Worm (Caenorhabditis elegans) whole organism, mixed stage, embryonic: ENCODE data around the gene Y43C5A.2.

Source experiments
- M03D4.4 ChIP-seq: sonication (generic microtip); optimal IDR thresholded peaks from 2 replicates; lab custom pipeline; 2017; ENCODE audit warnings: mild to moderate bottlenecking, missing genetic modification characterization, missing compliant biosample characterization
- bed-3 ChIP-seq: fragments of 200-800 bp; sonication (Bioruptor generic); optimal IDR thresholded peaks from 3 replicates; lab custom pipeline; 2018; ENCODE audit warnings: mild to moderate bottlenecking, missing genetic modification characterization, moderate library complexity, missing compliant biosample characterization
- blmp-1 ChIP-seq: fragments of 150-350 bp; optimal IDR thresholded peaks from 2 replicates; lab custom pipeline; 2014; ENCODE audit warnings: missing biosample characterization, missing genetic modification characterization
- ceh-39 ChIP-seq: fragments of 150-350 bp; optimal IDR thresholded peaks from 2 replicates; lab custom pipeline; 2014; ENCODE audit warnings: missing biosample characterization, missing genetic modification characterization
- ceh-43 ChIP-seq: fragments of 200-800 bp; sonication (Bioruptor generic); optimal IDR thresholded peaks from 2 replicates; lab custom pipeline; 2018; ENCODE audit warnings: mild to moderate bottlenecking, missing genetic modification characterization, moderate library complexity, missing compliant biosample characterization
- ceh-83 ChIP-seq: fragments of 200-800 bp; sonication (Bioruptor generic); optimal IDR thresholded peaks from 2 replicates; lab custom pipeline; 2018; ENCODE audit warnings: mild to moderate bottlenecking, missing genetic modification characterization, missing compliant biosample characterization
- drap-1 ChIP-seq: fragments of 200-800 bp; sonication (Bioruptor generic); optimal IDR thresholded peaks from 3 replicates; lab custom pipeline; 2018; ENCODE audit warnings: mild to moderate bottlenecking, missing genetic modification characterization, missing compliant biosample characterization
- elt-1 ChIP-seq: sonication (generic microtip); optimal IDR thresholded peaks from 2 replicates; lab custom pipeline; 2017; ENCODE audit warnings: missing genetic modification characterization, mild to moderate bottlenecking, missing compliant biosample characterization, antibody characterized with exemption, moderate library complexity, borderline replicate concordance; ENCODE audit not compliant: insufficient read depth
- elt-3 ChIP-seq: fragments of 150-350 bp; optimal IDR thresholded peaks from 2 replicates; lab custom pipeline; 2014; ENCODE audit warnings: missing biosample characterization, missing genetic modification characterization
- hlh-1 ChIP-seq: fragments of 150-350 bp; optimal IDR thresholded peaks from 2 replicates; lab custom pipeline; 2014; ENCODE audit warnings: missing biosample characterization, missing genetic modification reagents, missing genetic modification characterization
- lin-13 ChIP-seq: fragments of 150-350 bp; optimal IDR thresholded peaks from 2 replicates; lab custom pipeline; 2014; ENCODE audit warnings: missing biosample characterization, missing genetic modification characterization
- lin-32 ChIP-seq: fragments of 200-800 bp; sonication (Bioruptor generic); optimal IDR thresholded peaks from 2 replicates; lab custom pipeline; 2018; ENCODE audit warnings: mild to moderate bottlenecking, missing genetic modification characterization, missing compliant biosample characterization
- lsy-2 ChIP-seq: fragments of 150-350 bp; optimal IDR thresholded peaks from 2 replicates; lab custom pipeline; 2014; ENCODE audit warnings: missing biosample characterization, missing genetic modification characterization
- mab-5 ChIP-seq: fragments of 150-350 bp; optimal IDR thresholded peaks from 2 replicates; lab custom pipeline; 2014; ENCODE audit warnings: missing biosample characterization, missing genetic modification characterization
- mep-1 ChIP-seq: fragments of 150-350 bp; optimal IDR thresholded peaks from 2 replicates; lab custom pipeline; 2017; ENCODE audit warnings: missing biosample characterization, missing genetic modification reagents, missing genetic modification characterization, inconsistent platforms
- nhr-12 ChIP-seq: fragments of 150-350 bp; optimal IDR thresholded peaks from 2 replicates; lab custom pipeline; 2014; ENCODE audit warnings: missing biosample characterization, missing genetic modification characterization
- nhr-2 ChIP-seq: fragments of 150-350 bp; optimal IDR thresholded peaks from 2 replicates; lab custom pipeline; 2014; ENCODE audit warnings: missing biosample characterization, missing genetic modification characterization
- nhr-237 ChIP-seq: fragments of 150-350 bp; optimal IDR thresholded peaks from 2 replicates; lab custom pipeline; 2014; ENCODE audit warnings: missing biosample characterization, missing genetic modification characterization
- nhr-28 ChIP-seq: fragments of 150-350 bp; optimal IDR thresholded peaks from 2 replicates; lab custom pipeline; 2014; ENCODE audit warnings: missing biosample characterization, missing genetic modification characterization
- nhr-76 ChIP-seq: sonication (generic microtip); optimal IDR thresholded peaks from 2 replicates; lab custom pipeline; 2017; ENCODE audit warnings: missing biosample characterization, missing genetic modification characterization
- pha-4 ChIP-seq: fragments of 150-350 bp; optimal IDR thresholded peaks from 2 replicates; lab custom pipeline; 2018; ENCODE audit warnings: missing biosample characterization, missing genetic modification reagents, missing genetic modification characterization
- sem-2 ChIP-seq: fragments of 200-800 bp; sonication (Bioruptor generic); optimal IDR thresholded peaks from 2 replicates; lab custom pipeline; 2018; ENCODE audit warnings: mild to moderate bottlenecking, missing genetic modification characterization, missing compliant biosample characterization
- snpc-4 ChIP-seq: fragments of 150-350 bp; optimal IDR thresholded peaks from 2 replicates; lab custom pipeline; 2014; ENCODE audit warnings: missing biosample characterization, missing genetic modification characterization
- sptf-1 ChIP-seq: sonication (generic microtip); optimal IDR thresholded peaks from 2 replicates; lab custom pipeline; 2017; ENCODE audit warnings: mild to moderate bottlenecking, missing genetic modification characterization, moderate library complexity, missing compliant biosample characterization
- tbx-8 ChIP-seq: fragments of 200-800 bp; sonication (Bioruptor generic); optimal IDR thresholded peaks from 2 replicates; lab custom pipeline; 2018; ENCODE audit warnings: mild to moderate bottlenecking, missing genetic modification characterization, moderate library complexity, missing compliant biosample characterization
- unc-39 ChIP-seq: fragments of 150-350 bp; optimal IDR thresholded peaks from 2 replicates; lab custom pipeline; 2014; ENCODE audit warnings: missing biosample characterization, missing genetic modification characterization
- zip-8 ChIP-seq: fragments of 150-350 bp; optimal IDR thresholded peaks from 2 replicates; lab custom pipeline; 2014; ENCODE audit warnings: missing biosample characterization, missing genetic modification characterization
- ztf-11 ChIP-seq: fragments of 150-350 bp; optimal IDR thresholded peaks from 2 replicates; lab custom pipeline; 2014; ENCODE audit warnings: missing biosample characterization, missing genetic modification characterization

Gene Y43C5A.2

DNA sequence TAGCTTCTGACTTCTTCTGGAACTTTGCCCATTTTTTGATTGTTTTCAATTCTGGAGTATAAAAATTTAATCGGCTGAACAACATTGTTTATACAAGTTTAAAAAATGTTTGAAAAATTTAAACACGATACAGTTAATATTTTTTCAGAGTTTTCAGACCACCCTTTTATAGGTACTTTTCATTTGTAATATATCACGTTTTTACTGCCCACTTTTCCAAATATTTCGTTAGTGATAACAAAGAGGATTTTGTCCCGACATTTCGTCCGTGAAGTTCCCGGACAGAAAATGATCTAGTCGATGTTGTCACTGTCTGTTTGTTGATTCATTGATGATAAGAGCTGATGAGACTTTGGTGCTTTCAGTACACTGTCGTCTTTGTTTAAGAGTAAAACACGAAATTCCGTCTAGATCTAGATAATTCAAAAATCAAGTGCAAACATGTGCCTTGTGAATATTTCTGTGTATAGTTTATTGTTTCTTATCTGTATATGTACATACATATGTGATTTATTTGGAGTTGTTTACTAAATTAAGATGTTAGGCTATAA is 34.3 kb upstream of the Y43C5A.2 start, which contains the start of gene ech-9:
ech-9 (minus strand) TSS at position 51 of the 551 bp plus-strand sequence.
- TF ChIP-seq ceh-39 (tag; lab: Kevin White, UChicago) = no peak
- no peak for TF ChIP-seq ztf-11 (tag; lab: Kevin White, UChicago)
- TF ChIP-seq unc-39 (tag; lab: Kevin White, UChicago) = no peak
- no peak for TF ChIP-seq hlh-1 (tag; lab: Kevin White, UChicago)
- no peak for TF ChIP-seq blmp-1 (tag; lab: Kevin White, UChicago)
- no peak for TF ChIP-seq lin-13
- TF ChIP-seq nhr-12 = no peak

DNA sequence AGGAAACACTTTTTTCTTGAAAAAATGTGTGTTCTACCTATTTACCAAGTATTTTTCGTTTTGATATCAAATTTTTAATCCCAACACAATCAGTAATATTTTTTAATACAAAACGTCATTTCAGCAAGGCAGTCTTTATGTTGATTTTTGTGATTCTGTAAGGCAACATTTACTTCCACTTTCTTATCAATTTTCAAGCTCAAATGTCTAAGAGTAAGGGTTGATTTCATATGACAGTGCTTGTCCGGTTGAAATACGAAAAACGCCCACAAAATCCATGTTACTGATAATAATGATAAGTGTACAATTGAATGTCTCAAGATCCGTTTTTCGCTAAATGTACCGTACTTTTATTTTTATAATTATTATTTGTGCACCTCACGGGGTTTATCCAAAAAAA is 33.6 kb upstream of the Y43C5A.2 start:
- no peak for TF ChIP-seq mab-5 (tag; lab: Kevin White, UChicago)
- TF ChIP-seq sem-2 (GFP tag; lab: Kevin White, UChicago) = no peak
- no peak for TF ChIP-seq nhr-12
- TF ChIP-seq M03D4.4 = no peak
- TF ChIP-seq elt-1 = no peak
- no peak for TF ChIP-seq lin-13
- TF ChIP-seq bed-3 (GFP tag; lab: Kevin White, UChicago) = no peak
- no peak for TF ChIP-seq nhr-28 (tag; lab: Kevin White, UChicago)
- no peak for TF ChIP-seq nhr-2 (tag; lab: Kevin White, UChicago)
- no peak for TF ChIP-seq snpc-4
- TF ChIP-seq ceh-43 (GFP tag; lab: Kevin White, UChicago) = no peak
- no peak for TF ChIP-seq elt-3 (tag; lab: Kevin White, UChicago)

DNA sequence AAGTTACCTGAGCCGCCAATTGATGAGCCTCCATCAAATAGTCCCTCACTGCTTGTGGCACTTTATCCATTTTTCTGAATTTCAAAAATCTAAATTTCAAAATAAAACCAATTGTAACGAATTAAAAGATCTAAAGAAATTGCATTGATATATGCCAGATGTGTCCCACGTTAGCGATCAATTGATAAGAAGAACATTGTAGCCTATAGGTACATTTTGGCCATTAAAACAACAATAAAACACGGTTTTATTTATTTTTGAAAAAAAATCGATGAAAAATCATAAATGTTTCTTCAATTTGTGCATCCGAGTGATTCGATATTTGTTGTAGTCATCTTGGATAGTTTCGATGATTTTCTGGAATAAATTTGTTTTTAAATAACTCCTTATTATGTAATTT is 30.6 kb upstream of the Y43C5A.2 start, which contains the start of gene ech-8:
ech-8 (minus strand) TSS at position 132 of the 400 bp plus-strand sequence.
- TF ChIP-seq elt-1 (no peak), zip-8 (tag; lab: Kevin White, UChicago) (no peak), sem-2 (GFP tag; lab: Kevin White, UChicago) (no peak), ceh-39 (tag; lab: Kevin White, UChicago) (no peak), ceh-83 (no peak), lin-32 (GFP tag; lab: Kevin White, UChicago) (no peak), elt-3 (tag; lab: Kevin White, UChicago) (no peak)

DNA sequence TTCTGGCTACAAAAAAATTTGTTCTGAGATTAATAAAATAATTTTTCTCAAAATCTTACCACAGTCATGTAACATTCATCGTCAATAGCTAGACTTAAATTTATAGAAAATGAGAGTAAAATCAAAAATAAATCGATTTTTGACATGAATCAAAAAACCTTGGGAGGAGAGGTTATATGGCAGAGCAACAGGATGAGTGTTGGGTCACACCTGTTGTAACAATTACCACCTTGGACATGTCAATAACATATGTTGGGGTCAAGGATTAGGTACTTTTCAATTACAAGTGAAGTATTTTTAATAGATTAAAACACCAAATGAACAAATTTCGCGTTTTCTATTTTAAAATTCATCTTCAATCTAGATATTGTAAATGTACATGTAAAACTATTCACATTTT is 28.0 kb upstream of the Y43C5A.2 start, which contains the start of gene lipl-7:
lipl-7 (minus strand) TSS at position 165 of the 400 bp plus-strand sequence.
- TF ChIP-seq pha-4 (tag; lab: Kevin White, UChicago) (no peak), nhr-2 (tag; lab: Kevin White, UChicago) (peak; percentile 93), tbx-8 (GFP tag; lab: Kevin White, UChicago) (no peak), hlh-1 (tag; lab: Kevin White, UChicago) (peak; percentile 56)

- TF ChIP-seq ceh-39 (tag; lab: Kevin White, UChicago) = no peak
- TF ChIP-seq unc-39 (tag; lab: Kevin White, UChicago) = no peak
- TF ChIP-seq, all 35 proteins: peak for 0
These were observed 27.1 kb upstream of the Y43C5A.2 start for ce11 chrIV:10242458-10243123.

- TF ChIP-seq hlh-1 (tag; lab: Kevin White, UChicago) (no peak), lsy-2 (tag; lab: Kevin White, UChicago) (no peak), mep-1 (tag; lab: Kevin White, UChicago) (no peak), sptf-1 (no peak), blmp-1 (tag; lab: Kevin White, UChicago) (no peak), ztf-11 (tag; lab: Kevin White, UChicago) (no peak), nhr-76 (tag; lab: Kevin White, UChicago) (no peak), nhr-2 (tag; lab: Kevin White, UChicago) (no peak), ceh-39 (tag; lab: Kevin White, UChicago) (no peak), lin-32 (GFP tag; lab: Kevin White, UChicago) (no peak), bed-3 (GFP tag; lab: Kevin White, UChicago) (no peak), nhr-237 (no peak), drap-1 (GFP tag; lab: Kevin White, UChicago) (no peak), elt-1 (no peak), zip-8 (tag; lab: Kevin White, UChicago) (no peak)
These were observed 26.4 kb upstream of the Y43C5A.2 start, which contains the start of gene tkt-1 for ce11 chrIV:10243276-10243675. Gene tkt-1, plus strand, starts transcription at chrIV:10243612.
